Worm (Caenorhabditis elegans): Measurements from ENCODE around the gene F52E1.9.

DNA sequence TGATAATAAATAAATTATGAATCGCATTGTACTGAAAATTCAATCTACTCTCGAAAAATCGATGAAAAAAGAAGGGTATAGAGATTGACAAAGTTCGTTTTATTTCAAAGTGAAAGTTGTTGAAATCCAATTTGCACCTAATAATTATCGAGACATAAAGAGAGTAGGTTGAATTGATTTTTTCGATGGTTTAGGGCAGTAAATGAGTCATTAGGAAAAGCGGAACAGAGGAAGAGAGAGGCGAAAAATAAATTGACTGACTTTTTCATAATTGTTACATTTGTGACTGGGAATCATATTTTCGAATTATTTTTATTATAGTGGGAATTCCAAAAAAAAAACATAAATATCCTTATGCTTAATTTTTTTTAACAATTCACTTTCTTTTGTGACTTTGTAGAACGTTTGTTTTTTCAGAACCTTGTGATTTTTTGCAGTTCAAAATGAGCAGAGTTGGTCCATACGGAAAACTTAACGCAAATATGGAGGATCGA is 8.1 kb downstream of the F52E1.9 start, which contains the start of the genes pho-6 and F52E1.3:
- no peak for TF ChIP-seq C16A3.4 (tag; optimal IDR thresholded peaks at IDR 0.05)
- TF ChIP-seq ceh-82 (tag; optimal IDR thresholded peaks at IDR 0.05), result no peak
- TF ChIP-seq elt-3 (tag; optimal IDR thresholded peaks at IDR 0.05), result no peak
- TF ChIP-seq mep-1 (tag; optimal IDR thresholded peaks at IDR 0.05), result no peak
- no peak for TF ChIP-seq nhr-237 (tag; optimal IDR thresholded peaks at IDR 0.05)
- TF ChIP-seq lir-3 (tag; optimal IDR thresholded peaks at IDR 0.05; ENCODE audit: poor library complexity), result no peak
- no peak for TF ChIP-seq skn-1 (tag; optimal IDR thresholded peaks at IDR 0.05)
- no peak for TF ChIP-seq ama-1 (optimal IDR thresholded peaks at IDR 0.05)
- TF ChIP-seq unc-86 (tag; optimal IDR thresholded peaks at IDR 0.05), result no peak
- TF ChIP-seq mef-2 (tag; optimal IDR thresholded peaks at IDR 0.05), result no peak
- TF ChIP-seq efl-1 (optimal IDR thresholded peaks at IDR 0.05), result no peak
- TF ChIP-seq efl-1 (GFP tag; optimal IDR thresholded peaks at IDR 0.05 in 1 of 2), result no peak

All from whole organism, L1 larva.